Worm (Caenorhabditis elegans): ENCODE results near the gene lin-46.

ce11 chrV:12924128-12924527, 44.5 kb upstream of the lin-46 start, which contains the start of gene pqn-67:
- TF ChIP-seq ceh-20 (GFP tag; IDR thresholded peaks at IDR 0.05) (no peak), snpc-4 (tag; optimal IDR thresholded peaks at IDR 0.05) (no peak), ZK546.5 (tag; optimal IDR thresholded peaks at IDR 0.05) (no peak), unc-62 (GFP tag; optimal IDR thresholded peaks at IDR 0.05 in 1 of 2) (no peak), unc-62 (tag; optimal IDR thresholded peaks at IDR 0.05) (no peak), egl-43 (GFP tag; IDR thresholded peaks at IDR 0.05) (no peak), tra-1 (GFP tag; IDR thresholded peaks at IDR 0.05) (no peak), madf-5 (GFP tag; IDR thresholded peaks at IDR 0.05) (no peak), zip-2 (tag; optimal IDR thresholded peaks at IDR 0.05) (no peak), ceh-44 (GFP tag; IDR thresholded peaks at IDR 0.05) (no peak), daf-12 (tag; optimal IDR thresholded peaks at IDR 0.05) (no peak), attf-4 (tag; optimal IDR thresholded peaks at IDR 0.05) (no peak), ama-1 (optimal IDR thresholded peaks at IDR 0.05) (no peak)
